Worm (Caenorhabditis elegans): ENCODE results near the gene F56A8.4.

Gene F56A8.4

DNA sequence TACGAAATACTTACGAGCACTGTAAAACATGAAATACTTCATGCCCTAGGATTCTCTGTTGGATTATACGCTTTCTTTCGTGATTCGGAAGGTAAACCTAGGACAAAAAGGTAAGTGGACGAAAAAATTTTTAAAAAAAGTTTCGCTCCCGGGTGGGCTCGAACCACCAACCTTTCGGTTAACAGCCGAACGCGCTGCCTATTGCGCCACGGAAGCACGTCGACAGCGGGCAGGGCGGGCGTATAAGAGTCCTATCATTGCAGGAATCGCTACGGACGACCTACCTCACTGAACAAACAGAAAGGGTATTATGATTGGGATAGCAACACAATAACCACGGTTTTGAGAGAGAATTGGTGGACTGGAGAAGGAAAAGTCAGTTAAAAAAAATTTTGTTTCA, 38.1 kb upstream of the F56A8.4 start (continued):
- TF ChIP-seq lir-3 (tag; optimal IDR thresholded peaks at IDR 0.05), result no peak
- no peak for TF ChIP-seq jun-1 (tag; optimal IDR thresholded peaks at IDR 0.05)
- no peak for TF ChIP-seq T20F7.1 (GFP tag; optimal IDR thresholded peaks at IDR 0.05)
- TF ChIP-seq zip-2 (tag; optimal IDR thresholded peaks at IDR 0.05), result no peak
- peak; percentile 16 for TF ChIP-seq hlh-11 (tag; optimal IDR thresholded peaks at IDR 0.05)
- TF ChIP-seq attf-4 (tag; optimal IDR thresholded peaks at IDR 0.05), result no peak
- TF ChIP-seq ceh-32 (tag; optimal IDR thresholded peaks at IDR 0.05; ENCODE audit: poor library complexity), result no peak
- no peak for TF ChIP-seq zip-11 (GFP tag; IDR thresholded peaks at IDR 0.05)
- no peak for TF ChIP-seq mdl-1 (tag; optimal IDR thresholded peaks at IDR 0.05)
- no peak for TF ChIP-seq nhr-11 (tag; optimal IDR thresholded peaks at IDR 0.05)
- peak; percentile 22; the same call in 1 of the 2 replicates for TF ChIP-seq F44E2.7 (GFP tag; IDR thresholded peaks at IDR 0.05)
- TF ChIP-seq ama-1 (optimal IDR thresholded peaks at IDR 0.05), result no peak
- TF ChIP-seq egl-27 (tag; optimal IDR thresholded peaks at IDR 0.05), result no peak
- no peak for TF ChIP-seq skn-1 (tag; optimal IDR thresholded peaks at IDR 0.05)
- no peak for TF ChIP-seq lsy-2 (tag; optimal IDR thresholded peaks at IDR 0.05)
- TF ChIP-seq fkh-10 (GFP tag; optimal IDR thresholded peaks at IDR 0.05), result no peak
- TF ChIP-seq ceh-20 (GFP tag; IDR thresholded peaks at IDR 0.05), result no peak
- TF ChIP-seq F10B5.3 (tag; optimal IDR thresholded peaks at IDR 0.05), result no peak
- no peak for TF ChIP-seq mxl-2 (GFP tag; conservative IDR thresholded peaks at IDR 0.05)
- TF ChIP-seq lim-7 (GFP tag; IDR thresholded peaks at IDR 0.05), result peak; percentile 75
- TF ChIP-seq dmd-6 (GFP tag; IDR thresholded peaks at IDR 0.05), result no peak
- no peak for TF ChIP-seq nhr-237 (tag; optimal IDR thresholded peaks at IDR 0.05)
- TF ChIP-seq hmg-1.1 (GFP tag; IDR thresholded peaks at IDR 0.05), result peak; percentile 58
- no peak for TF ChIP-seq nhr-28 (tag; optimal IDR thresholded peaks at IDR 0.05)
- no peak; the same call in 1 of the 2 replicates for TF ChIP-seq Y48G9A.11 (GFP tag; IDR thresholded peaks at IDR 0.05)
- no peak for TF ChIP-seq nhr-111 (GFP tag; optimal IDR thresholded peaks at IDR 0.05)
- TF ChIP-seq lin-1 (GFP tag; IDR thresholded peaks at IDR 0.05), result no peak
- peak; percentile 30 for TF ChIP-seq hlh-30 (tag; optimal IDR thresholded peaks at IDR 0.05; ENCODE audit: insufficient read depth)
- 0 out of 2 replicates have a peak, but pooled peaks have one; percentile 18 for TF ChIP-seq php-3 (GFP tag; IDR thresholded peaks at IDR 0.05)
- TF ChIP-seq F37D6.2 (tag; optimal IDR thresholded peaks at IDR 0.05), result no peak
- TF ChIP-seq nhr-77 (tag; optimal IDR thresholded peaks at IDR 0.05), result no peak
- TF ChIP-seq Y5F2A.4 (GFP tag; optimal IDR thresholded peaks at IDR 0.05), result peak; percentile 22
- peak; percentile 28 for TF ChIP-seq lin-13 (GFP tag; optimal IDR thresholded peaks at IDR 0.05)
- TF ChIP-seq unc-130 (GFP tag; optimal IDR thresholded peaks at IDR 0.05), result peak; percentile 9
- no peak for TF ChIP-seq gei-8 (GFP tag; optimal IDR thresholded peaks at IDR 0.05)
- TF ChIP-seq mxl-3 (GFP tag; optimal IDR thresholded peaks at IDR 0.05), result no peak
- TF ChIP-seq nhr-102 (tag; optimal IDR thresholded peaks at IDR 0.05), result no peak
- no peak for TF ChIP-seq lin-39 (tag; optimal IDR thresholded peaks at IDR 0.05)
- no peak for TF ChIP-seq spr-1 (tag; optimal IDR thresholded peaks at IDR 0.05)
- no peak for TF ChIP-seq nhr-25 (tag; optimal IDR thresholded peaks at IDR 0.05; ENCODE audit: borderline replicate concordance, insufficient read depth)
- TF ChIP-seq dmd-8 (GFP tag; IDR thresholded peaks at IDR 0.05), result 0 out of 2 replicates have a peak, but pooled peaks have one; percentile 27
- TF ChIP-seq pha-4 (GFP tag; IDR thresholded peaks at IDR 0.05), result no peak
- no peak for TF ChIP-seq pha-4 (tag; optimal IDR thresholded peaks at IDR 0.05)
- TF ChIP-seq dve-1 (tag; optimal IDR thresholded peaks at IDR 0.05; ENCODE audit: insufficient read depth), result no peak
- TF ChIP-seq lin-38 (GFP tag; IDR thresholded peaks at IDR 0.05), result no peak; the same call in 1 of the 2 replicates
- no peak for TF ChIP-seq zfp-3 (GFP tag; conservative IDR thresholded peaks at IDR 0.05)
- TF ChIP-seq nhr-48 (tag; optimal IDR thresholded peaks at IDR 0.05), result no peak
- no peak for TF ChIP-seq dpl-1 (GFP tag; optimal IDR thresholded peaks at IDR 0.05)
- TF ChIP-seq lin-15B (tag; optimal IDR thresholded peaks at IDR 0.05), result no peak
- TF ChIP-seq fos-1 (tag; optimal IDR thresholded peaks at IDR 0.05), result no peak
- no peak for TF ChIP-seq daf-12 (tag; optimal IDR thresholded peaks at IDR 0.05)
- no peak for TF ChIP-seq tag-97 (GFP tag; IDR thresholded peaks at IDR 0.05)
